Worm (Caenorhabditis elegans): Measurements from ENCODE around the gene spig-6.

ce11 chrV:16517619-16518018 is 36.2 kb downstream of the spig-6 start, which contains the start of gene F36D3.4:
- TF ChIP-seq ztf-23 (GFP tag; IDR thresholded peaks at IDR 0.05) (no peak), cog-1 (tag; optimal IDR thresholded peaks at IDR 0.05) (no peak), flt-1 (GFP tag; IDR thresholded peaks at IDR 0.05) (no peak), ztf-29 (GFP tag; IDR thresholded peaks at IDR 0.05) (no peak), med-1 (GFP tag; optimal IDR thresholded peaks at IDR 0.05; ENCODE audit: insufficient read depth) (no peak), tab-1 (GFP tag; IDR thresholded peaks at IDR 0.05) (no peak), ref-1 (GFP tag; conservative IDR thresholded peaks at IDR 0.05) (no peak), klf-2 (GFP tag; conservative IDR thresholded peaks at IDR 0.05) (no peak), T22C8.4 (GFP tag; IDR thresholded peaks at IDR 0.05) (no peak)

Data from whole organism, midembryonic.